Fruit fly (Drosophila melanogaster) whole organism, embryonic: ENCODE measurements around the gene yellow-f.

ENCODE experiments used
- Asciz ChIP-seq: fragments of 200-800 bp; sonication (Bioruptor generic); optimal IDR thresholded peaks from 2 replicates; lab custom pipeline; 2017; ENCODE audit warnings: missing biosample characterization, mild to moderate bottlenecking, missing genetic modification characterization, missing genetic modification reagents
- Awh ChIP-seq: fragments of 200-800 bp; sonication (Bioruptor generic); IDR thresholded peaks from 2 replicates; pipeline ENCODE4, ENCODE4 v1.3.6; 2022; ENCODE audit warnings: missing biosample characterization, missing genetic modification characterization
- CG14667 ChIP-seq: fragments of 200-800 bp; sonication (Bioruptor generic); IDR thresholded peaks from 2 replicates; pipeline ENCODE4 v1.3.6; 2022; ENCODE audit warnings: missing biosample characterization, missing genetic modification characterization
- CG15601 ChIP-seq: fragments of 200-800 bp; sonication (Bioruptor generic); optimal IDR thresholded peaks from 3 replicates; lab custom pipeline; 2019; ENCODE audit warnings: missing biosample characterization, mild to moderate bottlenecking, missing genetic modification characterization, moderate library complexity
- CG16863 ChIP-seq: fragments of 200-800 bp; sonication (Bioruptor generic); optimal IDR thresholded peaks from 3 replicates; lab custom pipeline; 2016; ENCODE audit warnings: missing biosample characterization, missing genetic modification characterization
- CG3407 ChIP-seq: fragments of 200-800 bp; sonication (Bioruptor generic); optimal IDR thresholded peaks from 2 replicates; lab custom pipeline; 2018; ENCODE audit warnings: missing biosample characterization, mild to moderate bottlenecking, missing genetic modification characterization
- CG34224 ChIP-seq: fragments of 200-800 bp; sonication (Bioruptor generic); IDR thresholded peaks from 3 replicates; pipeline ENCODE4 v1.3.6; 2022; ENCODE audit warnings: missing biosample characterization, missing genetic modification characterization; ENCODE audit not compliant: partially characterized antibody
- CG34422 ChIP-seq: fragments of 200-800 bp; sonication (Bioruptor generic); IDR thresholded peaks from 3 replicates; pipeline ENCODE4 v1.3.6; 2022; ENCODE audit warnings: missing biosample characterization, missing genetic modification characterization
- CG3995 ChIP-seq: fragments of 200-800 bp; sonication (Bioruptor generic); optimal IDR thresholded peaks from 3 replicates; lab custom pipeline; 2016; ENCODE audit warnings: missing biosample characterization, missing genetic modification characterization
- CG5953 ChIP-seq: fragments of 200-800 bp; sonication (Bioruptor generic); IDR thresholded peaks from 2 replicates; pipeline ENCODE4 v1.3.6; 2022; ENCODE audit warnings: missing biosample characterization, missing genetic modification characterization
- CG6254 ChIP-seq: fragments of 200-800 bp; sonication (Bioruptor generic); optimal IDR thresholded peaks from 3 replicates; lab custom pipeline; 2017; ENCODE audit warnings: mild to moderate bottlenecking, missing biosample characterization, missing genetic modification reagents, missing genetic modification characterization
- CG6683 ChIP-seq: fragments of 200-800 bp; sonication (Bioruptor generic); optimal IDR thresholded peaks from 2 replicates; lab custom pipeline; 2017; ENCODE audit warnings: missing biosample characterization, mild to moderate bottlenecking, missing genetic modification characterization, missing genetic modification reagents
- CG6791 ChIP-seq: fragments of 200-800 bp; sonication (Bioruptor generic); IDR thresholded peaks from 3 replicates; pipeline ENCODE4 v1.3.6; 2022; ENCODE audit warnings: missing biosample characterization, missing genetic modification characterization; ENCODE audit not compliant: partially characterized antibody
- CG9215 ChIP-seq: fragments of 200-800 bp; sonication (Bioruptor generic); IDR thresholded peaks from 2 replicates; pipeline ENCODE4 v1.3.6; 2022; ENCODE audit warnings: missing biosample characterization, missing genetic modification characterization
- CG9437 ChIP-seq: fragments of 200-800 bp; sonication (Bioruptor generic); optimal IDR thresholded peaks from 2 replicates; lab custom pipeline; 2018; ENCODE audit warnings: missing biosample characterization, mild to moderate bottlenecking, missing genetic modification characterization
- CG9797 ChIP-seq: fragments of 200-800 bp; sonication (Bioruptor generic); optimal IDR thresholded peaks from 3 replicates; lab custom pipeline; 2018; ENCODE audit warnings: missing biosample characterization, mild to moderate bottlenecking, missing genetic modification characterization
- CHES-1-like ChIP-seq: fragments of 200-800 bp; sonication (Bioruptor generic); optimal IDR thresholded peaks from 2 replicates; lab custom pipeline; 2016; ENCODE audit warnings: missing biosample characterization, missing genetic modification characterization
- Dad ChIP-seq: fragments of 200-800 bp; sonication (Bioruptor generic); optimal IDR thresholded peaks from 3 replicates; lab custom pipeline; 2016; ENCODE audit warnings: missing biosample characterization, missing genetic modification characterization
- Dbx ChIP-seq: fragments of 200-800 bp; sonication (Bioruptor generic); IDR thresholded peaks from 3 replicates; pipeline ENCODE4 v1.3.6; 2022; ENCODE audit warnings: missing biosample characterization, missing genetic modification characterization
- ERR ChIP-seq: fragments of 200-800 bp; sonication (Bioruptor generic); optimal IDR thresholded peaks from 2 replicates; lab custom pipeline; 2016; ENCODE audit warnings: missing biosample characterization, missing genetic modification characterization
- Fer2 ChIP-seq: fragments of 200-800 bp; sonication (Bioruptor generic); optimal IDR thresholded peaks from 2 replicates; lab custom pipeline; 2018; ENCODE audit warnings: missing biosample characterization, mild to moderate bottlenecking, missing genetic modification characterization, moderate library complexity
- H2.0 ChIP-seq: fragments of 200-800 bp; sonication (Bioruptor generic); IDR thresholded peaks from 2 replicates; pipeline ENCODE4 v1.3.6; 2022; ENCODE audit warnings: missing biosample characterization, missing genetic modification characterization
- HHEX ChIP-seq: fragments of 200-800 bp; sonication (Bioruptor generic); optimal IDR thresholded peaks from 3 replicates; lab custom pipeline; 2017; ENCODE audit warnings: missing biosample characterization, mild to moderate bottlenecking, missing genetic modification characterization, missing genetic modification reagents
- Hr78 ChIP-seq, 2 experiments: fragments of 200-800 bp in 1 of 2; fragments of >200 bp in 1 of 2; sonication (Bioruptor generic) in 1 of 2; optimal IDR thresholded peaks; 2 replicates each; lab custom pipeline; 2017 to 2019; ENCODE audit warnings: missing biosample characterization in 2 of 2, missing genetic modification characterization in 2 of 2, mild to moderate bottlenecking in 1 of 2, moderate library complexity in 1 of 2
- Jarid2 ChIP-seq: fragments of 200-800 bp; sonication (Bioruptor generic); optimal IDR thresholded peaks from 3 replicates; lab custom pipeline; 2017; ENCODE audit warnings: mild to moderate bottlenecking, missing biosample characterization, missing genetic modification reagents, missing genetic modification characterization
- Meics ChIP-seq: fragments of 200-800 bp; sonication (Bioruptor generic); optimal IDR thresholded peaks from 2 replicates; lab custom pipeline; 2017; ENCODE audit warnings: missing biosample characterization, mild to moderate bottlenecking, missing genetic modification characterization
- NK7.1 ChIP-seq: fragments of 200-800 bp; sonication (Bioruptor generic); optimal IDR thresholded peaks from 3 replicates; lab custom pipeline; 2016; ENCODE audit warnings: missing biosample characterization, missing genetic modification characterization
- Sox100B ChIP-seq: fragments of 200-800 bp; sonication (Bioruptor generic); optimal IDR thresholded peaks from 3 replicates; lab custom pipeline; 2018; ENCODE audit warnings: missing biosample characterization, mild to moderate bottlenecking, missing genetic modification characterization
- ac ChIP-seq: fragments of 200-800 bp; sonication (Bioruptor generic); optimal IDR thresholded peaks from 3 replicates; lab custom pipeline; 2017; ENCODE audit warnings: missing biosample characterization, mild to moderate bottlenecking, missing genetic modification characterization
- bigmax ChIP-seq: fragments of 200-800 bp; sonication (Bioruptor generic); optimal IDR thresholded peaks from 2 replicates; lab custom pipeline; 2018; ENCODE audit warnings: missing biosample characterization, mild to moderate bottlenecking, missing genetic modification characterization
- br ChIP-seq: fragments of >200 bp; optimal IDR thresholded peaks from 2 replicates; lab custom pipeline; 2017
- chinmo ChIP-seq: fragments of 200-800 bp; sonication (Bioruptor generic); IDR thresholded peaks from 4 replicates; pipeline ENCODE4 v1.3.6; 2022; ENCODE audit warnings: missing biosample characterization, missing genetic modification characterization; ENCODE audit not compliant: partially characterized antibody
- eve ChIP-seq, 2 experiments: fragments of >200 bp; optimal IDR thresholded peaks; 2 replicates each; lab custom pipeline; 2017; ENCODE audit warnings: missing biosample characterization in 2 of 2, missing genetic modification characterization in 2 of 2
- gem ChIP-seq: fragments of 200-800 bp; sonication (Bioruptor generic); optimal IDR thresholded peaks from 2 replicates; lab custom pipeline; 2019; ENCODE audit warnings: missing biosample characterization, mild to moderate bottlenecking, missing genetic modification characterization, moderate library complexity
- gt ChIP-seq: fragments of 200-800 bp; sonication (Bioruptor generic); IDR thresholded peaks from 2 replicates; pipeline ENCODE4 v1.3.6; 2022; ENCODE audit warnings: missing biosample characterization, missing genetic modification characterization
- nerfin-1 ChIP-seq: fragments of 200-800 bp; sonication (Bioruptor generic); optimal IDR thresholded peaks from 3 replicates; lab custom pipeline; 2019; ENCODE audit warnings: missing biosample characterization, mild to moderate bottlenecking, missing genetic modification characterization, moderate library complexity
- nerfin-2 ChIP-seq: fragments of 200-800 bp; sonication (Bioruptor generic); IDR thresholded peaks from 2 replicates; pipeline ENCODE4 v1.3.6; 2022; ENCODE audit warnings: missing biosample characterization, missing genetic modification characterization; ENCODE audit not compliant: partially characterized antibody
- nmo ChIP-seq: fragments of 200-800 bp; sonication (Bioruptor generic); optimal IDR thresholded peaks from 2 replicates; lab custom pipeline; 2018; ENCODE audit warnings: missing biosample characterization, mild to moderate bottlenecking, missing genetic modification characterization, moderate library complexity
- phol ChIP-seq: fragments of 200-800 bp; sonication (Bioruptor generic); optimal IDR thresholded peaks from 3 replicates; lab custom pipeline; 2018; ENCODE audit warnings: missing biosample characterization, mild to moderate bottlenecking, missing genetic modification characterization, moderate library complexity
- prd ChIP-seq, 3 experiments: fragments of >200 bp in 2 of 3; fragments of 200-800 bp in 1 of 3; sonication (Bioruptor generic) in 1 of 3; optimal IDR thresholded peaks in 2 of 3; IDR thresholded peaks in 1 of 3; 2 replicates in 2 of 3; 3 replicates in 1 of 3; pipeline versions ENCODE4 v1.3.6 to Lab custom; 2017 to 2022; ENCODE audit warnings: missing biosample characterization in 1 of 3, missing genetic modification characterization in 1 of 3
- sc ChIP-seq, 3 experiments: fragments of >200 bp in 2 of 3; fragments of 200-800 bp in 1 of 3; sonication (Bioruptor generic) in 1 of 3; optimal IDR thresholded peaks; 2 replicates in 2 of 3; 3 replicates in 1 of 3; lab custom pipeline; 2017; ENCODE audit warnings: mild to moderate bottlenecking in 1 of 3, missing biosample characterization in 1 of 3, missing genetic modification characterization in 1 of 3, missing genetic modification reagents in 1 of 3
- tio ChIP-seq: fragments of 200-800 bp; sonication (Bioruptor generic); optimal IDR thresholded peaks from 2 replicates; lab custom pipeline; 2017; ENCODE audit warnings: missing biosample characterization, missing genetic modification characterization, inconsistent platforms
- vfl ChIP-seq: fragments of 200-800 bp; sonication (Bioruptor generic); optimal IDR thresholded peaks from 2 replicates; lab custom pipeline; 2016; ENCODE audit warnings: missing biosample characterization, missing genetic modification characterization
- wor ChIP-seq: fragments of 200-800 bp; sonication (Bioruptor generic); IDR thresholded peaks from 2 replicates; pipeline ENCODE4 v1.3.6; 2022; ENCODE audit warnings: missing biosample characterization, missing genetic modification characterization
- zf30C ChIP-seq: fragments of 200-800 bp; sonication (Bioruptor generic); optimal IDR thresholded peaks from 3 replicates; lab custom pipeline; 2018; ENCODE audit warnings: missing biosample characterization, mild to moderate bottlenecking, missing genetic modification characterization
- zfh1 ChIP-seq: fragments of 200-800 bp; sonication (Bioruptor generic); IDR thresholded peaks from 3 replicates; pipeline ENCODE4 v1.3.6; 2022; ENCODE audit warnings: missing biosample characterization, missing genetic modification characterization

The yellow-f gene

dm6 chr3R:12981334-12982166 lies 11.5 kb downstream of the yellow-f start (continued):
- TF ChIP-seq Hr78 (GFP tag; optimal IDR thresholded peaks at IDR 0.05; lab: Kevin White, UChicago) (peak in 1 of 2 experiments; percentile 39), phol (tag; lab: Kevin White, UChicago) (peak; percentile 78), zfh1 (0 out of 3 replicates have a peak, but pooled peaks have one; percentile 58), CG6254 (GFP tag; lab: Kevin White, UChicago) (peak; percentile 47), zf30C (GFP tag; lab: Kevin White, UChicago) (peak; percentile 66), Meics (GFP tag; lab: Kevin White, UChicago) (peak; percentile 77), CG5953 (GFP tag; lab: Robert Waterston, UW) (no peak), CG9215 (GFP tag; lab: Robert Waterston, UW) (no peak; the same call in 1 of the 2 replicates), CHES-1-like (GFP tag; lab: Kevin White, UChicago) (no peak), ac (GFP tag; lab: Kevin White, UChicago) (no peak), nerfin-2 (GFP tag; lab: Robert Waterston, UW) (no peak), tio (GFP tag; lab: Kevin White, UChicago) (peak; percentile 70), Jarid2 (GFP tag; lab: Kevin White, UChicago) (peak; percentile 50), CG14667 (GFP tag; lab: Robert Waterston, UW) (peak; percentile 52; the same call in 1 of the 2 replicates), Dad (GFP tag; lab: Kevin White, UChicago) (no peak), vfl (no peak), CG34224 (GFP tag; lab: Robert Waterston, UW) (no peak), sc (optimal IDR thresholded peaks at IDR 0.05; lab: Kevin White, UChicago) (no peak), sc (GFP tag; optimal IDR thresholded peaks at IDR 0.05; lab: Kevin White, UChicago) (no peak), H2.0 (peak; percentile 57; the same call in 1 of the 2 replicates), Asciz (GFP tag; lab: Kevin White, UChicago) (peak; percentile 17), CG16863 (peak; percentile 9), wor (GFP tag; lab: Robert Waterston, UW) (0 out of 2 replicates have a peak, but pooled peaks have one; percentile 20), CG3995 (GFP tag; lab: Kevin White, UChicago) (no peak), chinmo (peak; percentile 70; the same call in 1 of the 4 replicates), gt (GFP tag; lab: Robert Waterston, UW) (no peak), CG9437 (GFP tag; lab: Kevin White, UChicago) (peak; percentile 63), Sox100B (peak; percentile 71), CG6791 (GFP tag; lab: Robert Waterston, UW) (no peak), NK7.1 (GFP tag; lab: Kevin White, UChicago) (no peak), nerfin-1 (tag; lab: Kevin White, UChicago) (peak; percentile 59), CG34422 (GFP tag; lab: Robert Waterston, UW) (0 out of 3 replicates have a peak, but pooled peaks have one; percentile 6), CG6683 (GFP tag; lab: Kevin White, UChicago) (no peak), Awh (GFP tag; lab: Robert Waterston, UW) (peak; percentile 42; the same call in 1 of the 2 replicates), HHEX (GFP tag; lab: Kevin White, UChicago) (peak; percentile 49), Dbx (GFP tag; lab: Robert Waterston, UW) (0 out of 3 replicates have a peak, but pooled peaks have one; percentile 15), CG9797 (no peak), ERR (GFP tag; lab: Kevin White, UChicago) (no peak), Fer2 (tag; lab: Kevin White, UChicago) (peak; percentile 40), gem (peak; percentile 86), CG15601 (tag; lab: Kevin White, UChicago) (no peak), CG3407 (GFP tag; lab: Kevin White, UChicago) (no peak), prd (optimal IDR thresholded peaks at IDR 0.05; lab: Kevin White, UChicago) (no peak), prd (GFP tag; IDR thresholded peaks at IDR 0.05; lab: Robert Waterston, UW) (peak; percentile 36; the same call in 2 of the 3 replicates), bigmax (GFP tag; lab: Kevin White, UChicago) (no peak), nmo (peak; percentile 82), eve (GFP tag; optimal IDR thresholded peaks at IDR 0.05; lab: Kevin White, UChicago) (no peak), br (lab: Kevin White, UChicago) (no peak)
